Worm (Caenorhabditis elegans) whole organism, dauer: Measurements from ENCODE around the gene vab-23.

Experiments used
- unc-62 ChIP-seq: sonication (generic microtip); optimal IDR thresholded peaks from 2 replicates; lab custom pipeline; 2017; ENCODE audit warnings: missing biosample characterization, missing genetic modification reagents, missing genetic modification characterization

vab-23 gene

ce11 chrII:11860623-11861079 lies 40.4 kb downstream of the vab-23 start, which contains the start of gene K12D12.5:
Gene K12D12.5, plus strand, starts transcription at chrII:11861029.
- TF ChIP-seq unc-62 (GFP tag; lab: Kevin White, UChicago) = no peak

- no peak for TF ChIP-seq unc-62 (GFP tag; lab: Kevin White, UChicago)
These were observed 41.2 kb downstream of the vab-23 start for ce11 chrII:11859833-11860232.

- TF ChIP-seq unc-62 (GFP tag; lab: Kevin White, UChicago) = no peak
These were observed 44.6 kb downstream of the vab-23 start, which contains the start of gene clh-1 for ce11 chrII:11856361-11856760. Gene clh-1, minus strand, starts transcription at chrII:11856461.

- no peak for TF ChIP-seq unc-62 (GFP tag; lab: Kevin White, UChicago)
These were observed 46.3 kb downstream of the vab-23 start for ce11 chrII:11854749-11855148.

- no peak for TF ChIP-seq unc-62 (GFP tag; lab: Kevin White, UChicago)
These were observed 47.9 kb downstream of the vab-23 start for ce11 chrII:11853108-11853507.

- no peak for TF ChIP-seq unc-62 (GFP tag; lab: Kevin White, UChicago)
These were observed 48.7 kb downstream of the vab-23 start for ce11 chrII:11852191-11852901.

ce11 chrII:11849572-11849971 lies 51.4 kb downstream of the vab-23 start:
- no peak for TF ChIP-seq unc-62 (GFP tag; lab: Kevin White, UChicago)
